Fruit fly (Drosophila melanogaster) whole organism, embryonic: ENCODE results near the gene CG42269.
A peak's percentile ranks its signal among the peaks of the same experiment; 100 is the strongest.

Experiments
- B-H2 ChIP-seq: fragments of 200-800 bp; sonication (Bioruptor generic); optimal IDR thresholded peaks from 2 replicates; lab custom pipeline; 2018; ENCODE audit warnings: missing biosample characterization, mild to moderate bottlenecking, missing genetic modification characterization
- CG10147 ChIP-seq: fragments of 200-800 bp; sonication (Bioruptor generic); optimal IDR thresholded peaks from 2 replicates; lab custom pipeline; 2019; ENCODE audit warnings: missing biosample characterization, mild to moderate bottlenecking, missing genetic modification characterization, moderate library complexity
- CG11247 ChIP-seq: fragments of 200-800 bp; sonication (Bioruptor generic); IDR thresholded peaks from 2 replicates; pipeline ENCODE4 v1.3.6; 2022; ENCODE audit warnings: missing biosample characterization, missing genetic modification characterization
- CG12155 ChIP-seq: fragments of 200-800 bp; sonication (Bioruptor generic); optimal IDR thresholded peaks from 3 replicates; lab custom pipeline; 2016; ENCODE audit warnings: missing biosample characterization, missing genetic modification characterization
- CG12769 ChIP-seq: fragments of 200-800 bp; sonication (Bioruptor generic); optimal IDR thresholded peaks from 2 replicates; lab custom pipeline; 2019; ENCODE audit warnings: missing biosample characterization, mild to moderate bottlenecking, missing genetic modification characterization, moderate library complexity
- CG13296 ChIP-seq: fragments of 200-800 bp; sonication (Bioruptor generic); optimal IDR thresholded peaks from 3 replicates; lab custom pipeline; 2018; ENCODE audit warnings: missing biosample characterization, mild to moderate bottlenecking, missing genetic modification characterization
- CG15479 ChIP-seq: fragments of 200-800 bp; sonication (Bioruptor generic); optimal IDR thresholded peaks from 3 replicates; lab custom pipeline; 2019; ENCODE audit warnings: missing biosample characterization, mild to moderate bottlenecking, missing genetic modification characterization, moderate library complexity
- CG15601 ChIP-seq: fragments of 200-800 bp; sonication (Bioruptor generic); optimal IDR thresholded peaks from 3 replicates; lab custom pipeline; 2019; ENCODE audit warnings: missing biosample characterization, mild to moderate bottlenecking, missing genetic modification characterization, moderate library complexity
- CG1603 ChIP-seq: fragments of 200-800 bp; sonication (Bioruptor generic); optimal IDR thresholded peaks from 2 replicates; lab custom pipeline; 2019; ENCODE audit warnings: missing biosample characterization, mild to moderate bottlenecking, missing genetic modification characterization, moderate library complexity
- CG16815 ChIP-seq: fragments of 200-800 bp; sonication (Bioruptor generic); optimal IDR thresholded peaks from 3 replicates; lab custom pipeline; 2017; ENCODE audit warnings: missing biosample characterization, mild to moderate bottlenecking, missing genetic modification characterization
- CG17328 ChIP-seq: fragments of 200-800 bp; sonication (Bioruptor generic); IDR thresholded peaks from 2 replicates; pipeline ENCODE4 v1.3.6; 2022; ENCODE audit warnings: missing biosample characterization, missing genetic modification characterization
- CG30403 ChIP-seq: fragments of 200-800 bp; sonication (Bioruptor generic); optimal IDR thresholded peaks from 3 replicates; lab custom pipeline; 2016; ENCODE audit warnings: missing biosample characterization, missing genetic modification characterization
- CG32772 ChIP-seq: fragments of 200-800 bp; sonication (Bioruptor generic); IDR thresholded peaks from 2 replicates; pipeline ENCODE4 v1.3.6; 2022; ENCODE audit warnings: missing biosample characterization, missing genetic modification characterization
- CG42726 ChIP-seq: fragments of 200-800 bp; sonication (Bioruptor generic); IDR thresholded peaks from 2 replicates; pipeline ENCODE4 v1.3.6; 2022; ENCODE audit warnings: missing biosample characterization, missing genetic modification characterization; ENCODE audit not compliant: partially characterized antibody
- CG4404 ChIP-seq: fragments of 200-800 bp; sonication (Bioruptor generic); IDR thresholded peaks from 2 replicates; pipeline ENCODE4 v1.3.6; 2022; ENCODE audit warnings: missing biosample characterization, missing genetic modification characterization
- CG4730 ChIP-seq: fragments of 200-800 bp; sonication (Bioruptor generic); IDR thresholded peaks from 2 replicates; pipeline ENCODE4 v1.3.6; 2022; ENCODE audit warnings: missing biosample characterization, missing genetic modification characterization
- CG4820 ChIP-seq: fragments of 200-800 bp; sonication (Bioruptor generic); optimal IDR thresholded peaks from 3 replicates; lab custom pipeline; 2016; ENCODE audit warnings: missing biosample characterization, missing genetic modification characterization
- CG6254 ChIP-seq: fragments of 200-800 bp; sonication (Bioruptor generic); optimal IDR thresholded peaks from 3 replicates; lab custom pipeline; 2017; ENCODE audit warnings: mild to moderate bottlenecking, missing biosample characterization, missing genetic modification reagents, missing genetic modification characterization
- CG7372 ChIP-seq: fragments of 200-800 bp; sonication (Bioruptor generic); IDR thresholded peaks from 2 replicates; pipeline ENCODE4 v1.3.6; 2022; ENCODE audit warnings: missing biosample characterization, missing genetic modification characterization
- CG8359 ChIP-seq: fragments of 200-800 bp; sonication (Bioruptor generic); optimal IDR thresholded peaks from 2 replicates; lab custom pipeline; 2017; ENCODE audit warnings: missing biosample characterization, mild to moderate bottlenecking, missing genetic modification characterization, borderline replicate concordance
- CG8388 ChIP-seq: fragments of 200-800 bp; sonication (Bioruptor generic); optimal IDR thresholded peaks from 2 replicates; lab custom pipeline; 2019; ENCODE audit warnings: missing biosample characterization, mild to moderate bottlenecking, missing genetic modification characterization, moderate library complexity
- CG8924 ChIP-seq: fragments of 200-800 bp; optimal IDR thresholded peaks from 3 replicates; lab custom pipeline; 2019; ENCODE audit warnings: missing biosample characterization, mild to moderate bottlenecking, missing genetic modification characterization, moderate library complexity
- CG9797 ChIP-seq: fragments of 200-800 bp; sonication (Bioruptor generic); optimal IDR thresholded peaks from 3 replicates; lab custom pipeline; 2018; ENCODE audit warnings: missing biosample characterization, mild to moderate bottlenecking, missing genetic modification characterization
- Hmr ChIP-seq: fragments of 200-800 bp; sonication (Bioruptor generic); optimal IDR thresholded peaks from 3 replicates; lab custom pipeline; 2017; ENCODE audit warnings: mild to moderate bottlenecking, missing biosample characterization, missing genetic modification reagents, missing genetic modification characterization
- Lim3 ChIP-seq: fragments of 200-800 bp; sonication (Bioruptor generic); IDR thresholded peaks from 2 replicates; pipeline ENCODE4 v1.3.6; 2022; ENCODE audit warnings: missing biosample characterization, missing genetic modification characterization
- MBD-R2 ChIP-seq: fragments of 200-800 bp; sonication (Bioruptor generic); IDR thresholded peaks from 2 replicates; pipeline ENCODE4 v1.3.6; 2022; ENCODE audit warnings: missing biosample characterization, missing genetic modification characterization
- Max ChIP-seq: fragments of 200-800 bp; sonication (Bioruptor generic); optimal IDR thresholded peaks from 2 replicates; lab custom pipeline; 2016; ENCODE audit warnings: missing biosample characterization, mild to moderate bottlenecking, missing genetic modification characterization
- Oli ChIP-seq: fragments of 200-800 bp; sonication (Bioruptor generic); optimal IDR thresholded peaks from 2 replicates; lab custom pipeline; 2018; ENCODE audit warnings: missing biosample characterization, mild to moderate bottlenecking, missing genetic modification characterization, moderate library complexity
- PHDP ChIP-seq: fragments of 200-800 bp; sonication (Bioruptor generic); optimal IDR thresholded peaks from 3 replicates; lab custom pipeline; 2018; ENCODE audit warnings: missing biosample characterization, mild to moderate bottlenecking, missing genetic modification characterization, moderate library complexity
- Rfx ChIP-seq: fragments of 200-800 bp; sonication (Bioruptor generic); IDR thresholded peaks from 2 replicates; pipeline ENCODE4 v1.3.6; 2022; ENCODE audit warnings: missing biosample characterization, missing genetic modification characterization
- Taf1 ChIP-seq: fragments of 200-800 bp; sonication (Bioruptor generic); IDR thresholded peaks from 2 replicates; pipeline ENCODE4 v1.3.6; 2022; ENCODE audit warnings: missing biosample characterization, missing genetic modification characterization
- Trl ChIP-seq, 3 experiments: fragments of >200 bp in 2 of 3; fragments of 200-800 bp in 1 of 3; sonication (Bioruptor generic) in 1 of 3; optimal IDR thresholded peaks; 2 replicates in 1 of 3; 3 replicates in 2 of 3; lab custom pipeline; 2016 to 2017; ENCODE audit warnings: missing biosample characterization in 1 of 3, missing genetic modification characterization in 1 of 3
- Xbp1 ChIP-seq: fragments of 200-800 bp; sonication (Bioruptor generic); optimal IDR thresholded peaks from 3 replicates; lab custom pipeline; 2016; ENCODE audit warnings: missing biosample characterization, mild to moderate bottlenecking, missing genetic modification characterization
- amos ChIP-seq: fragments of 200-800 bp; sonication (Bioruptor generic); IDR thresholded peaks from 2 replicates; pipeline ENCODE4 v1.3.6; 2022; ENCODE audit warnings: missing biosample characterization, missing genetic modification characterization; ENCODE audit not compliant: partially characterized antibody
- ase ChIP-seq: fragments of 200-800 bp; sonication (Bioruptor generic); IDR thresholded peaks from 3 replicates; pipeline ENCODE4 v1.3.6; 2022; ENCODE audit warnings: missing biosample characterization, missing genetic modification characterization
- bsh ChIP-seq, 2 experiments: fragments of 200-800 bp; sonication (Bioruptor generic); optimal IDR thresholded peaks; 2 replicates each; lab custom pipeline; 2017 to 2018; ENCODE audit warnings: mild to moderate bottlenecking in 2 of 2, missing biosample characterization in 2 of 2, missing genetic modification characterization in 2 of 2, moderate library complexity in 1 of 2
- da ChIP-seq: fragments of 200-800 bp; sonication (Bioruptor generic); optimal IDR thresholded peaks from 2 replicates; lab custom pipeline; 2016; ENCODE audit warnings: missing biosample characterization, missing genetic modification characterization
- fd102C ChIP-seq: fragments of 200-800 bp; sonication (Bioruptor generic); optimal IDR thresholded peaks from 2 replicates; lab custom pipeline; 2018; ENCODE audit warnings: missing biosample characterization, mild to moderate bottlenecking, missing genetic modification characterization, moderate library complexity
- fu2 ChIP-seq: fragments of 200-800 bp; sonication (Bioruptor generic); optimal IDR thresholded peaks from 2 replicates; lab custom pipeline; 2016; ENCODE audit warnings: missing biosample characterization, missing genetic modification characterization
- grau ChIP-seq: fragments of 200-800 bp; optimal IDR thresholded peaks from 3 replicates; lab custom pipeline; 2019; ENCODE audit warnings: missing biosample characterization, mild to moderate bottlenecking, missing genetic modification characterization, moderate library complexity
- insv ChIP-seq, 2 experiments: fragments of 200-800 bp; sonication (Bioruptor generic); optimal IDR thresholded peaks; 3 replicates each; lab custom pipeline; 2016 to 2018; ENCODE audit warnings: missing biosample characterization in 2 of 2, missing genetic modification characterization in 2 of 2
- kay ChIP-seq: fragments of 200-800 bp; sonication (Bioruptor generic); optimal IDR thresholded peaks from 2 replicates; lab custom pipeline; 2016; ENCODE audit warnings: missing biosample characterization, missing genetic modification characterization
- lola ChIP-seq, 3 experiments: fragments of >200 bp in 2 of 3; fragments of 200-800 bp in 1 of 3; sonication (Bioruptor generic) in 1 of 3; optimal IDR thresholded peaks; 2 replicates each; lab custom pipeline; 2017 to 2019; ENCODE audit warnings: missing biosample characterization in 3 of 3, missing genetic modification characterization in 3 of 3, mild to moderate bottlenecking in 1 of 3, moderate library complexity in 1 of 3
- pita ChIP-seq: fragments of 200-800 bp; sonication (Bioruptor generic); optimal IDR thresholded peaks from 2 replicates; lab custom pipeline; 2017; ENCODE audit warnings: missing biosample characterization, mild to moderate bottlenecking, missing genetic modification characterization
- sim ChIP-seq: fragments of 200-800 bp; sonication (Bioruptor generic); IDR thresholded peaks from 2 replicates; pipeline ENCODE4 v1.3.6; 2022; ENCODE audit warnings: missing biosample characterization, missing genetic modification characterization
- sob ChIP-seq: fragments of 200-800 bp; sonication (Bioruptor generic); IDR thresholded peaks from 2 replicates; pipeline ENCODE4 v1.3.6; 2022; ENCODE audit warnings: missing biosample characterization, missing genetic modification characterization
- sr ChIP-seq: fragments of 200-800 bp; sonication (Bioruptor generic); IDR thresholded peaks from 3 replicates; pipeline ENCODE4 v1.3.6; 2022; ENCODE audit warnings: missing biosample characterization, missing genetic modification characterization
- yki ChIP-seq: fragments of >200 bp; optimal IDR thresholded peaks from 3 replicates; lab custom pipeline; 2018
- zen ChIP-seq: fragments of 200-800 bp; sonication (Bioruptor generic); optimal IDR thresholded peaks from 3 replicates; lab custom pipeline; 2018; ENCODE audit warnings: missing biosample characterization, mild to moderate bottlenecking, missing genetic modification characterization, moderate library complexity

CG42269 gene

dm6 chr3L:6059062-6059708 is 6.9 kb upstream of the CG42269 start, which contains the start of gene CG6592 (continued):
- TF ChIP-seq CG13296 (GFP tag; lab: Kevin White, UChicago): no peak
- no peak for TF ChIP-seq da (GFP tag; lab: Kevin White, UChicago)
- peak in 1 of 3 experiments; percentile 63 for TF ChIP-seq lola (GFP tag; optimal IDR thresholded peaks at IDR 0.05; lab: Kevin White, UChicago)
- TF ChIP-seq Rfx (GFP tag; lab: Robert Waterston, UW): no peak
- TF ChIP-seq CG1603: peak; percentile 52
- TF ChIP-seq CG32772 (GFP tag; lab: Robert Waterston, UW): no peak
- no peak for TF ChIP-seq Taf1 (GFP tag; lab: Robert Waterston, UW)
- TF ChIP-seq pita (GFP tag; lab: Kevin White, UChicago): no peak
- TF ChIP-seq fu2 (GFP tag; lab: Kevin White, UChicago): no peak
- TF ChIP-seq fd102C: peak; percentile 85
- no peak for TF ChIP-seq CG8359 (GFP tag; lab: Kevin White, UChicago)
- TF ChIP-seq CG12155: no peak
- TF ChIP-seq CG8388 (GFP tag; lab: Kevin White, UChicago): no peak
- no peak for TF ChIP-seq CG11247 (GFP tag; lab: Robert Waterston, UW)
- TF ChIP-seq sim (GFP tag; lab: Robert Waterston, UW): 0 out of 2 replicates have a peak, but pooled peaks have one; percentile 33
- TF ChIP-seq grau (tag; lab: Kevin White, UChicago): no peak
- TF ChIP-seq CG30403 (GFP tag; lab: Kevin White, UChicago): no peak
- TF ChIP-seq Hmr (GFP tag; lab: Kevin White, UChicago): no peak
- no peak for TF ChIP-seq yki (lab: Kevin White, UChicago)
- no peak for TF ChIP-seq CG10147 (GFP tag; lab: Kevin White, UChicago)
- peak; percentile 12; the same call in 1 of the 2 replicates for TF ChIP-seq amos (GFP tag; lab: Robert Waterston, UW)
- no peak for TF ChIP-seq CG6254 (GFP tag; lab: Kevin White, UChicago)
- no peak; the same call in 1 of the 2 replicates for TF ChIP-seq sob (GFP tag; lab: Robert Waterston, UW)
- TF ChIP-seq CG4404 (GFP tag; lab: Robert Waterston, UW): peak; percentile 49
- TF ChIP-seq sr (GFP tag; lab: Robert Waterston, UW): no peak
- TF ChIP-seq ase: no peak
- TF ChIP-seq CG4820 (GFP tag; lab: Kevin White, UChicago): peak; percentile 16
- TF ChIP-seq CG17328 (GFP tag; lab: Robert Waterston, UW): peak; percentile 76
- TF ChIP-seq CG8924 (tag; lab: Kevin White, UChicago): peak; percentile 4
- no peak for TF ChIP-seq CG12769
- TF ChIP-seq CG7372 (GFP tag; lab: Robert Waterston, UW): no peak
- no peak for TF ChIP-seq CG4730 (GFP tag; lab: Robert Waterston, UW)
- no peak for TF ChIP-seq Max (GFP tag; lab: Kevin White, UChicago)
- TF ChIP-seq bsh (GFP tag; optimal IDR thresholded peaks at IDR 0.05; lab: Kevin White, UChicago): no peak
- no peak for TF ChIP-seq MBD-R2 (GFP tag; lab: Robert Waterston, UW)
- no peak for TF ChIP-seq CG15601 (tag; lab: Kevin White, UChicago)
- TF ChIP-seq zen (tag; lab: Kevin White, UChicago): peak; percentile 80
- TF ChIP-seq B-H2: no peak
- peak; percentile 79 for TF ChIP-seq CG16815 (GFP tag; lab: Kevin White, UChicago)
- TF ChIP-seq CG42726 (GFP tag; lab: Robert Waterston, UW): no peak
- TF ChIP-seq Lim3 (GFP tag; lab: Robert Waterston, UW): no peak
- TF ChIP-seq Trl (optimal IDR thresholded peaks at IDR 0.05; lab: Kevin White, UChicago): no peak
- no peak for TF ChIP-seq Trl (GFP tag; optimal IDR thresholded peaks at IDR 0.05; lab: Kevin White, UChicago)
- TF ChIP-seq Xbp1 (GFP tag; lab: Kevin White, UChicago): peak; percentile 29
- TF ChIP-seq Oli (tag; lab: Kevin White, UChicago): peak; percentile 29
- peak in 1 of 2 experiments; percentile 22 for TF ChIP-seq insv (GFP tag; optimal IDR thresholded peaks at IDR 0.05; lab: Kevin White, UChicago)
- no peak for TF ChIP-seq kay (GFP tag; lab: Kevin White, UChicago)
- TF ChIP-seq CG9797 (GFP tag; lab: Kevin White, UChicago): no peak
- TF ChIP-seq PHDP (tag; lab: Kevin White, UChicago): no peak
- peak; percentile 25 for TF ChIP-seq CG15479 (GFP tag; lab: Kevin White, UChicago)
